Worm (Caenorhabditis elegans): Measurements from ENCODE around the gene aakg-5.
A peak's percentile ranks its signal among the peaks of the same experiment; 100 is the strongest.

Gene aakg-5

ce11 chrII:9960127-9960526 is 14.8 kb downstream of the aakg-5 start:
- TF ChIP-seq ceh-13 (GFP tag; optimal IDR thresholded peaks at IDR 0.05) (no peak), flt-1 (GFP tag; IDR thresholded peaks at IDR 0.05) (no peak), sea-1 (GFP tag; conservative IDR thresholded peaks at IDR 0.05) (no peak), hnd-1 (tag; optimal IDR thresholded peaks at IDR 0.05) (no peak), hmbx-1 (tag; optimal IDR thresholded peaks at IDR 0.05) (no peak), tbx-11 (GFP tag; IDR thresholded peaks at IDR 0.05) (no peak), pes-1 (GFP tag; IDR thresholded peaks at IDR 0.05) (no peak), F13C5.2 (tag; optimal IDR thresholded peaks at IDR 0.05) (no peak), ets-7 (tag; optimal IDR thresholded peaks at IDR 0.05) (no peak), B0310.2 (tag; optimal IDR thresholded peaks at IDR 0.05) (no peak), aly-1 (tag; optimal IDR thresholded peaks at IDR 0.05) (no peak), ceh-36 (tag; optimal IDR thresholded peaks at IDR 0.05) (no peak)

ce11 chrII:9956116-9956515 is 18.8 kb downstream of the aakg-5 start:
- TF ChIP-seq ceh-13 (GFP tag; optimal IDR thresholded peaks at IDR 0.05) = no peak
- TF ChIP-seq tra-4 (tag; optimal IDR thresholded peaks at IDR 0.05) = no peak
- no peak for TF ChIP-seq ets-7 (tag; optimal IDR thresholded peaks at IDR 0.05)
- TF ChIP-seq F13C5.2 (tag; optimal IDR thresholded peaks at IDR 0.05) = no peak
- no peak for TF ChIP-seq hmbx-1 (tag; optimal IDR thresholded peaks at IDR 0.05)
- no peak for TF ChIP-seq pes-1 (GFP tag; IDR thresholded peaks at IDR 0.05)

- no peak for TF ChIP-seq B0310.2 (tag; optimal IDR thresholded peaks at IDR 0.05)
- TF ChIP-seq tbx-11 (GFP tag; IDR thresholded peaks at IDR 0.05) = no peak
- no peak for TF ChIP-seq scrt-1 (GFP tag; IDR thresholded peaks at IDR 0.05)
- TF ChIP-seq ama-1 (optimal IDR thresholded peaks at IDR 0.05) = no peak
- no peak for TF ChIP-seq flt-1 (GFP tag; IDR thresholded peaks at IDR 0.05)
- TF ChIP-seq ceh-36 (tag; optimal IDR thresholded peaks at IDR 0.05) = no peak
- no peak for TF ChIP-seq tra-4 (tag; optimal IDR thresholded peaks at IDR 0.05)
- TF ChIP-seq hmg-4 (GFP tag; optimal IDR thresholded peaks at IDR 0.05) = no peak
- no peak for TF ChIP-seq hnd-1 (tag; optimal IDR thresholded peaks at IDR 0.05)
- no peak for TF ChIP-seq aly-1 (tag; optimal IDR thresholded peaks at IDR 0.05)
- TF ChIP-seq sea-1 (GFP tag; conservative IDR thresholded peaks at IDR 0.05) = no peak
- no peak for TF ChIP-seq ceh-13 (GFP tag; optimal IDR thresholded peaks at IDR 0.05)
- no peak for TF ChIP-seq pes-1 (GFP tag; IDR thresholded peaks at IDR 0.05)
- no peak for TF ChIP-seq hmbx-1 (tag; optimal IDR thresholded peaks at IDR 0.05)
- no peak for TF ChIP-seq tbx-37 (GFP tag; conservative IDR thresholded peaks at IDR 0.05)
- no peak for TF ChIP-seq ets-7 (tag; optimal IDR thresholded peaks at IDR 0.05)
- no peak for TF ChIP-seq F13C5.2 (tag; optimal IDR thresholded peaks at IDR 0.05)
Measured at ce11 chrII:9954885-9955284, 20.0 kb downstream of the aakg-5 start, which contains the start of gene egl-43. Gene egl-43 (plus strand): TSS chrII:9955185.

ce11 chrII:9951846-9952245 is 23.1 kb downstream of the aakg-5 start:
- TF ChIP-seq ceh-13 (GFP tag; optimal IDR thresholded peaks at IDR 0.05) (no peak), hmbx-1 (tag; optimal IDR thresholded peaks at IDR 0.05) (no peak), F13C5.2 (tag; optimal IDR thresholded peaks at IDR 0.05) (no peak), scrt-1 (GFP tag; IDR thresholded peaks at IDR 0.05) (no peak), sea-1 (GFP tag; conservative IDR thresholded peaks at IDR 0.05) (no peak), B0310.2 (tag; optimal IDR thresholded peaks at IDR 0.05) (no peak)

ce11 chrII:9948662-9949061 is 26.3 kb downstream of the aakg-5 start:
- TF ChIP-seq hmbx-1 (tag; optimal IDR thresholded peaks at IDR 0.05) (no peak), tra-4 (tag; optimal IDR thresholded peaks at IDR 0.05) (no peak), tbx-37 (GFP tag; conservative IDR thresholded peaks at IDR 0.05) (no peak), scrt-1 (GFP tag; IDR thresholded peaks at IDR 0.05) (no peak), ceh-13 (GFP tag; optimal IDR thresholded peaks at IDR 0.05) (no peak), flt-1 (GFP tag; IDR thresholded peaks at IDR 0.05) (no peak), hmg-4 (GFP tag; optimal IDR thresholded peaks at IDR 0.05) (no peak), ama-1 (optimal IDR thresholded peaks at IDR 0.05) (no peak), F13C5.2 (tag; optimal IDR thresholded peaks at IDR 0.05) (no peak)

- TF ChIP-seq ceh-36 (tag; optimal IDR thresholded peaks at IDR 0.05) (no peak), tbx-37 (GFP tag; conservative IDR thresholded peaks at IDR 0.05) (no peak), flt-1 (GFP tag; IDR thresholded peaks at IDR 0.05) (no peak), F13C5.2 (tag; optimal IDR thresholded peaks at IDR 0.05) (no peak), ama-1 (optimal IDR thresholded peaks at IDR 0.05) (no peak), tbx-11 (GFP tag; IDR thresholded peaks at IDR 0.05) (no peak), scrt-1 (GFP tag; IDR thresholded peaks at IDR 0.05) (no peak), hmbx-1 (tag; optimal IDR thresholded peaks at IDR 0.05) (no peak), hmg-4 (GFP tag; optimal IDR thresholded peaks at IDR 0.05) (no peak), hnd-1 (tag; optimal IDR thresholded peaks at IDR 0.05) (no peak), tra-4 (tag; optimal IDR thresholded peaks at IDR 0.05) (no peak), sea-1 (GFP tag; conservative IDR thresholded peaks at IDR 0.05) (no peak), ets-7 (tag; optimal IDR thresholded peaks at IDR 0.05) (no peak), aly-1 (tag; optimal IDR thresholded peaks at IDR 0.05) (no peak), B0310.2 (tag; optimal IDR thresholded peaks at IDR 0.05) (no peak), ceh-13 (GFP tag; optimal IDR thresholded peaks at IDR 0.05) (no peak), pes-1 (GFP tag; IDR thresholded peaks at IDR 0.05) (no peak)
Measured at ce11 chrII:9943837-9944236, 31.1 kb downstream of the aakg-5 start, which contains the start of gene flad-1. Gene flad-1 (plus strand): TSS chrII:9944137.

- TF ChIP-seq F13C5.2 (tag; optimal IDR thresholded peaks at IDR 0.05) (no peak), pes-1 (GFP tag; IDR thresholded peaks at IDR 0.05) (no peak), ceh-13 (GFP tag; optimal IDR thresholded peaks at IDR 0.05) (no peak)
Measured at ce11 chrII:9943246-9943645, 31.7 kb downstream of the aakg-5 start.

ce11 chrII:9940430-9940829 is 34.5 kb downstream of the aakg-5 start, which contains the start of gene ufd-3:
Gene ufd-3 (plus strand): TSS chrII:9940753.
- no peak for TF ChIP-seq scrt-1 (GFP tag; IDR thresholded peaks at IDR 0.05)
- no peak for TF ChIP-seq sea-1 (GFP tag; conservative IDR thresholded peaks at IDR 0.05)
- no peak for TF ChIP-seq B0310.2 (tag; optimal IDR thresholded peaks at IDR 0.05)
- no peak for TF ChIP-seq tbx-11 (GFP tag; IDR thresholded peaks at IDR 0.05)
- no peak for TF ChIP-seq hnd-1 (tag; optimal IDR thresholded peaks at IDR 0.05)
- no peak; the same call in 1 of the 2 replicates for TF ChIP-seq pes-1 (GFP tag; IDR thresholded peaks at IDR 0.05)
- TF ChIP-seq tra-4 (tag; optimal IDR thresholded peaks at IDR 0.05) = no peak
- no peak for TF ChIP-seq ets-7 (tag; optimal IDR thresholded peaks at IDR 0.05)
- peak; percentile 57 for TF ChIP-seq F13C5.2 (tag; optimal IDR thresholded peaks at IDR 0.05)
- TF ChIP-seq aly-1 (tag; optimal IDR thresholded peaks at IDR 0.05) = no peak
- TF ChIP-seq flt-1 (GFP tag; IDR thresholded peaks at IDR 0.05) = peak; percentile 47; the same call in 1 of the 2 replicates
- peak; percentile 87 for TF ChIP-seq tbx-37 (GFP tag; conservative IDR thresholded peaks at IDR 0.05)
- no peak for TF ChIP-seq hmbx-1 (tag; optimal IDR thresholded peaks at IDR 0.05)
- TF ChIP-seq hmg-4 (GFP tag; optimal IDR thresholded peaks at IDR 0.05) = no peak
- no peak for TF ChIP-seq ceh-13 (GFP tag; optimal IDR thresholded peaks at IDR 0.05)
- TF ChIP-seq ceh-36 (tag; optimal IDR thresholded peaks at IDR 0.05) = no peak
- no peak for TF ChIP-seq ama-1 (optimal IDR thresholded peaks at IDR 0.05)

All from whole organism, early embryonic.